Worm (Caenorhabditis elegans) whole organism, L1 larva: Measurements from ENCODE around the gene C33D9.13.

Experiments used
- C04F5.9 ChIP-seq: sonication (generic microtip); optimal IDR thresholded peaks from 2 replicates; lab custom pipeline; 2016; ENCODE audit warnings: missing genetic modification characterization, missing compliant biosample characterization
- C16A3.4 ChIP-seq: fragments of 150-350 bp; optimal IDR thresholded peaks from 2 replicates; lab custom pipeline; 2014; ENCODE audit warnings: missing biosample characterization, missing genetic modification characterization
- Y116A8C.19 ChIP-seq: sonication (generic microtip); optimal IDR thresholded peaks from 2 replicates; lab custom pipeline; 2016; ENCODE audit warnings: missing compliant biosample characterization, missing genetic modification characterization, borderline replicate concordance
- aha-1 ChIP-seq: fragments of 150-350 bp; optimal IDR thresholded peaks from 2 replicates; lab custom pipeline; 2014; ENCODE audit warnings: missing biosample characterization, missing genetic modification characterization
- alr-1 ChIP-seq: fragments of 200-800 bp; sonication (Bioruptor generic); optimal IDR thresholded peaks from 2 replicates; lab custom pipeline; 2018; ENCODE audit warnings: borderline replicate concordance, mild to moderate bottlenecking, missing genetic modification characterization, missing compliant biosample characterization
- aly-2 ChIP-seq: fragments of 150-350 bp; optimal IDR thresholded peaks from 2 replicates; lab custom pipeline; 2014; ENCODE audit warnings: missing biosample characterization, missing genetic modification characterization
- blmp-1 ChIP-seq: fragments of 150-350 bp; optimal IDR thresholded peaks from 2 replicates; lab custom pipeline; 2014; ENCODE audit warnings: missing biosample characterization, missing genetic modification characterization
- ceh-8 ChIP-seq: fragments of 200-800 bp; sonication (Bioruptor generic); optimal IDR thresholded peaks from 2 replicates; lab custom pipeline; 2018; ENCODE audit warnings: mild to moderate bottlenecking, missing genetic modification characterization, moderate library complexity, missing compliant biosample characterization
- ceh-82 ChIP-seq, 3 experiments: fragments of 150-350 bp in 1 of 3; sonication (generic microtip) in 2 of 3; optimal IDR thresholded peaks; 2 replicates each; lab custom pipeline; 2014 to 2017; ENCODE audit warnings: missing biosample characterization in 3 of 3, missing genetic modification characterization in 3 of 3
- ceh-90 ChIP-seq: sonication (generic microtip); optimal IDR thresholded peaks from 2 replicates; lab custom pipeline; 2016; ENCODE audit warnings: missing genetic modification characterization, missing compliant biosample characterization
- ces-1 ChIP-seq: fragments of 150-350 bp; optimal IDR thresholded peaks from 2 replicates; lab custom pipeline; 2014; ENCODE audit warnings: missing biosample characterization, missing genetic modification reagents, missing genetic modification characterization
- dpl-1 ChIP-seq, 3 experiments: fragments of 150-350 bp in 2 of 3; sonication (generic microtip) in 1 of 3; optimal IDR thresholded peaks; 2 replicates each; lab custom pipeline; 2014 to 2017; ENCODE audit warnings: missing biosample characterization in 3 of 3, missing genetic modification characterization in 3 of 3, missing genetic modification reagents in 3 of 3
- efl-1 ChIP-seq, 4 experiments: fragments of 150-350 bp; optimal IDR thresholded peaks in 3 of 4; peaks in 1 of 4; 1 replicate in 1 of 4; 2 replicates in 3 of 4; lab custom pipeline; 2014; ENCODE audit warnings: missing biosample characterization in 2 of 4, missing genetic modification characterization in 2 of 4, missing genetic modification reagents in 2 of 4
- efl-3 ChIP-seq: fragments of 200-800 bp; sonication (Bioruptor generic); optimal IDR thresholded peaks from 2 replicates; lab custom pipeline; 2018; ENCODE audit warnings: mild to moderate bottlenecking, missing genetic modification characterization, missing compliant biosample characterization
- ets-5 ChIP-seq: fragments of 200-800 bp; sonication (Bioruptor generic); IDR thresholded peaks from 2 replicates; pipeline ENCODE4 v1.3.6; 2022; ENCODE audit warnings: missing genetic modification characterization, missing compliant biosample characterization
- fkh-4 ChIP-seq: sonication (generic microtip); optimal IDR thresholded peaks from 2 replicates; lab custom pipeline; 2016; ENCODE audit warnings: missing compliant biosample characterization, missing genetic modification characterization, borderline replicate concordance
- fos-1 ChIP-seq: fragments of 150-350 bp; optimal IDR thresholded peaks from 2 replicates; lab custom pipeline; 2014; ENCODE audit warnings: missing biosample characterization, missing genetic modification characterization
- grh-1 ChIP-seq: fragments of 200-800 bp; sonication (Bioruptor generic); IDR thresholded peaks from 2 replicates; pipeline ENCODE4 v1.3.6; 2022; ENCODE audit warnings: missing genetic modification reagents, missing genetic modification characterization, missing compliant biosample characterization
- hlh-17 ChIP-seq: fragments of 200-800 bp; sonication (Bioruptor generic); optimal IDR thresholded peaks from 2 replicates; lab custom pipeline; 2018; ENCODE audit warnings: missing genetic modification characterization, mild to moderate bottlenecking, missing compliant biosample characterization, moderate library complexity, borderline replicate concordance
- irx-1 ChIP-seq: sonication (generic microtip); optimal IDR thresholded peaks from 2 replicates; lab custom pipeline; 2016; ENCODE audit warnings: missing genetic modification characterization, missing compliant biosample characterization
- isw-1 ChIP-seq: fragments of 200-800 bp; sonication (Bioruptor generic); IDR thresholded peaks from 2 replicates; pipeline ENCODE4 v1.3.6; 2022; ENCODE audit warnings: missing genetic modification characterization, missing compliant biosample characterization
- jun-1 ChIP-seq: fragments of 150-350 bp; optimal IDR thresholded peaks from 2 replicates; lab custom pipeline; 2014; ENCODE audit warnings: missing biosample characterization, missing genetic modification reagents, missing genetic modification characterization
- lin-13 ChIP-seq: fragments of 150-350 bp; optimal IDR thresholded peaks from 2 replicates; lab custom pipeline; 2014; ENCODE audit warnings: missing biosample characterization, missing genetic modification reagents, missing genetic modification characterization
- lin-14 ChIP-seq: fragments of 200-800 bp; sonication (Bioruptor generic); optimal IDR thresholded peaks from 2 replicates; lab custom pipeline; 2018; ENCODE audit warnings: mild to moderate bottlenecking, missing genetic modification characterization, moderate library complexity, missing compliant biosample characterization
- lin-35 ChIP-seq, 2 experiments: fragments of 150-350 bp; optimal IDR thresholded peaks; 2 replicates each; lab custom pipeline; 2014; ENCODE audit warnings: missing biosample characterization in 2 of 2, missing genetic modification characterization in 2 of 2, missing genetic modification reagents in 2 of 2
- lin-39 ChIP-seq: fragments of 150-350 bp; optimal IDR thresholded peaks from 2 replicates; lab custom pipeline; 2014; ENCODE audit warnings: missing biosample characterization, missing genetic modification reagents, missing genetic modification characterization
- mab-9 ChIP-seq: fragments of 200-800 bp; sonication (Bioruptor generic); IDR thresholded peaks from 2 replicates; pipeline ENCODE4 v1.3.6; 2022; ENCODE audit warnings: missing genetic modification reagents, missing genetic modification characterization, missing compliant biosample characterization
- mdl-1 ChIP-seq, 2 experiments: fragments of 150-350 bp; optimal IDR thresholded peaks; 2 replicates each; lab custom pipeline; 2014 to 2017; ENCODE audit warnings: missing biosample characterization in 2 of 2, missing genetic modification characterization in 2 of 2, inconsistent platforms in 1 of 2
- mef-2 ChIP-seq: fragments of 150-350 bp; optimal IDR thresholded peaks from 2 replicates; lab custom pipeline; 2014; ENCODE audit warnings: missing biosample characterization, missing genetic modification characterization
- mep-1 ChIP-seq: fragments of 150-350 bp; optimal IDR thresholded peaks from 2 replicates; lab custom pipeline; 2014; ENCODE audit warnings: missing biosample characterization, missing genetic modification characterization
- nhr-11 ChIP-seq: fragments of 150-350 bp; optimal IDR thresholded peaks from 2 replicates; lab custom pipeline; 2014; ENCODE audit warnings: missing biosample characterization, missing genetic modification characterization
- nhr-12 ChIP-seq: sonication (generic microtip); optimal IDR thresholded peaks from 2 replicates; lab custom pipeline; 2017; ENCODE audit warnings: missing biosample characterization, missing genetic modification characterization
- nhr-20 ChIP-seq: sonication (generic microtip); optimal IDR thresholded peaks from 2 replicates; lab custom pipeline; 2016; ENCODE audit warnings: mild to moderate bottlenecking, missing genetic modification characterization, missing compliant biosample characterization
- nhr-237 ChIP-seq: fragments of 150-350 bp; optimal IDR thresholded peaks from 2 replicates; lab custom pipeline; 2014; ENCODE audit warnings: missing biosample characterization, missing genetic modification characterization
- nhr-28 ChIP-seq: fragments of 150-350 bp; optimal IDR thresholded peaks from 2 replicates; lab custom pipeline; 2014; ENCODE audit warnings: missing biosample characterization, missing genetic modification characterization
- nhr-85 ChIP-seq: sonication (generic microtip); peaks from one replicate; lab custom pipeline; 2016; ENCODE audit warnings: missing genetic modification characterization, inconsistent platforms, missing compliant biosample characterization
- nhr-90 ChIP-seq: sonication (generic microtip); optimal IDR thresholded peaks from 2 replicates; lab custom pipeline; 2016; ENCODE audit warnings: mild to moderate bottlenecking, missing genetic modification characterization, missing compliant biosample characterization; ENCODE audit not compliant: poor library complexity
- pag-3 ChIP-seq: sonication (generic microtip); optimal IDR thresholded peaks from 2 replicates; lab custom pipeline; 2017; ENCODE audit warnings: missing genetic modification characterization, mild to moderate bottlenecking, missing compliant biosample characterization, antibody characterized with exemption, borderline replicate concordance; ENCODE audit not compliant: insufficient read depth
- rnt-1 ChIP-seq: sonication (generic microtip); optimal IDR thresholded peaks from 2 replicates; lab custom pipeline; 2016; ENCODE audit warnings: mild to moderate bottlenecking, missing genetic modification characterization, moderate library complexity, missing compliant biosample characterization
- skn-1 ChIP-seq: fragments of 150-350 bp; optimal IDR thresholded peaks from 2 replicates; lab custom pipeline; 2014; ENCODE audit warnings: missing biosample characterization, missing genetic modification characterization
- sptf-1 ChIP-seq: fragments of 150-350 bp; optimal IDR thresholded peaks from 2 replicates; lab custom pipeline; 2014; ENCODE audit warnings: missing biosample characterization, missing genetic modification characterization
- sup-37 ChIP-seq: fragments of 200-800 bp; sonication (Bioruptor generic); optimal IDR thresholded peaks from 2 replicates; lab custom pipeline; 2018; ENCODE audit warnings: mild to moderate bottlenecking, missing genetic modification characterization, missing compliant biosample characterization
- swsn-7 ChIP-seq: sonication (generic microtip); optimal IDR thresholded peaks from 2 replicates; lab custom pipeline; 2016; ENCODE audit warnings: missing genetic modification characterization, missing compliant biosample characterization
- unc-62 ChIP-seq: fragments of 150-350 bp; optimal IDR thresholded peaks from 2 replicates; lab custom pipeline; 2014; ENCODE audit warnings: missing biosample characterization, missing genetic modification reagents, missing genetic modification characterization
- unc-98 ChIP-seq: fragments of 200-800 bp; sonication (Bioruptor generic); IDR thresholded peaks from 2 replicates; pipeline ENCODE4 v1.3.6; 2022; ENCODE audit warnings: missing genetic modification characterization, missing compliant biosample characterization
- vab-15 ChIP-seq: sonication (generic microtip); optimal IDR thresholded peaks from 2 replicates; lab custom pipeline; 2017; ENCODE audit warnings: missing genotype, mild to moderate bottlenecking, missing genetic modification characterization, missing compliant biosample characterization
- xbp-1 ChIP-seq: sonication (generic microtip); optimal IDR thresholded peaks from 2 replicates; lab custom pipeline; 2016; ENCODE audit warnings: missing genetic modification characterization, missing compliant biosample characterization
- zag-1 ChIP-seq: fragments of 150-350 bp; optimal IDR thresholded peaks from 2 replicates; lab custom pipeline; 2014; ENCODE audit warnings: missing biosample characterization, missing genetic modification characterization
- zip-4 ChIP-seq: fragments of 200-800 bp; sonication (Bioruptor generic); optimal IDR thresholded peaks from 2 replicates; lab custom pipeline; 2018; ENCODE audit warnings: mild to moderate bottlenecking, missing genetic modification characterization, moderate library complexity, missing compliant biosample characterization
- ztf-4 ChIP-seq: fragments of 150-350 bp; optimal IDR thresholded peaks from 2 replicates; lab custom pipeline; 2014; ENCODE audit warnings: missing biosample characterization, missing genetic modification characterization

C33D9.13 gene

DNA sequence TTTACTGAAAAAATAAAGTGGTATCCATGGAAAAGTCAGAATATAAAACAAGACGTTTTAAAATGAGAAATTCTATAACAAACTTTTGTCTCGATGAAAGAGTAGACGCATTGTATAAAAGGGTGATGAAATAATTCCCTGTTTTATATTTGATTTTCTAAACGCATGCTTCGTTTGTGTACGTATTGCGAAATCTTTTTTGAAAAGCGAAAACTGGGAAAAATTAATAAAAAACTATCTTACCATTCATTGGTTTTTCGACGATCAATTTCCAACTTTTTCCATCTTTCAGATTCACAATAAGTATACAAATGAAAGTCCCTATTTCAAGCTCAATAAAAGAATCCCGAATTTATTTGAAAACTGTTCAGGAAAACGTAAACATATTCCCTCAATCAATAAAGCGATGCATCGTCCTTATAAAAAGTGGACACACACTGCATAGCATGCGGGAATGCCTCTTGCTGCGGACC is at the start of gene C33D9.13:
TSS of gene C33D9.13 (minus strand) at position 423 of the 473 bp plus-strand sequence.
- peak; percentile 53 for TF ChIP-seq zip-4
- peak; percentile 32 for TF ChIP-seq skn-1 (tag; lab: Kevin White, UChicago)
- TF ChIP-seq grh-1 (GFP tag; lab: Robert Waterston, UW), result no peak
- TF ChIP-seq, all 84 proteins: peak for 2

- TF ChIP-seq sptf-1 (tag; lab: Kevin White, UChicago), result no peak
- TF ChIP-seq lin-13 (GFP tag; lab: Kevin White, UChicago), result peak; percentile 23
- peak; percentile 2 for TF ChIP-seq pag-3 (tag; lab: Kevin White, UChicago)
- no peak for TF ChIP-seq lin-39
- TF ChIP-seq nhr-11 (tag; lab: Kevin White, UChicago), result no peak
- TF ChIP-seq unc-98, result no peak
- peak; percentile 8 for TF ChIP-seq skn-1 (tag; lab: Kevin White, UChicago)
- no peak for TF ChIP-seq swsn-7 (tag; lab: Kevin White, UChicago)
- peak; percentile 1 for TF ChIP-seq C16A3.4 (tag; lab: Kevin White, UChicago)
- peak; percentile 36 for TF ChIP-seq nhr-90 (tag; lab: Kevin White, UChicago)
- no peak for TF ChIP-seq fos-1 (tag; lab: Kevin White, UChicago)
- no peak for TF ChIP-seq aly-2 (tag; lab: Kevin White, UChicago)
- no peak for TF ChIP-seq ets-5 (GFP tag; lab: Robert Waterston, UW)
- no peak for TF ChIP-seq C04F5.9 (tag; lab: Kevin White, UChicago)
- TF ChIP-seq ceh-90, result no peak
- TF ChIP-seq nhr-28 (tag; lab: Kevin White, UChicago), result no peak
- peak; percentile 63 for TF ChIP-seq mep-1 (tag; lab: Kevin White, UChicago)
- peak; percentile 85 for TF ChIP-seq nhr-85 (tag; lab: Kevin White, UChicago)
- no peak for TF ChIP-seq fkh-4 (tag; lab: Kevin White, UChicago)
- TF ChIP-seq isw-1 (GFP tag; lab: Robert Waterston, UW), result no peak
- peak in 1 of 2 experiments; percentile 13 for TF ChIP-seq mdl-1 (tag; optimal IDR thresholded peaks at IDR 0.05; lab: Kevin White, UChicago)
- TF ChIP-seq alr-1 (tag; lab: Kevin White, UChicago), result no peak
- TF ChIP-seq rnt-1 (tag; lab: Kevin White, UChicago), result peak; percentile 16
- TF ChIP-seq xbp-1 (tag; lab: Kevin White, UChicago), result no peak
- no peak for TF ChIP-seq zag-1 (tag; lab: Kevin White, UChicago)
- TF ChIP-seq lin-35 (GFP tag; optimal IDR thresholded peaks at IDR 0.05; lab: Kevin White, UChicago), result peak in 1 of 2 experiments; percentile 68
- TF ChIP-seq hlh-17 (GFP tag; lab: Kevin White, UChicago), result no peak
- no peak for TF ChIP-seq nhr-237
- no peak for TF ChIP-seq mef-2 (tag; lab: Kevin White, UChicago)
- TF ChIP-seq efl-3, result no peak
- TF ChIP-seq nhr-12 (tag; lab: Kevin White, UChicago), result no peak
- no peak for TF ChIP-seq ztf-4
- TF ChIP-seq zip-4, result no peak
- no peak for TF ChIP-seq ceh-82 (tag; optimal IDR thresholded peaks at IDR 0.05; lab: Kevin White, UChicago)
- TF ChIP-seq mab-9, result no peak
- TF ChIP-seq irx-1, result peak; percentile 10
- TF ChIP-seq blmp-1 (tag; lab: Kevin White, UChicago), result peak; percentile 88
- peak; percentile 85 for TF ChIP-seq lin-14 (GFP tag; lab: Kevin White, UChicago)
- peak; percentile 59 for TF ChIP-seq nhr-20
- no peak for TF ChIP-seq jun-1 (tag; lab: Kevin White, UChicago)
- TF ChIP-seq vab-15 (tag; lab: Kevin White, UChicago), result no peak
- peak in 1 of 3 experiments; percentile 7 for TF ChIP-seq dpl-1 (GFP tag; optimal IDR thresholded peaks at IDR 0.05; lab: Kevin White, UChicago)
- TF ChIP-seq unc-62, result no peak
- TF ChIP-seq ces-1 (GFP tag; lab: Kevin White, UChicago), result no peak
- TF ChIP-seq aha-1 (tag; lab: Kevin White, UChicago), result no peak
- TF ChIP-seq efl-1 (optimal IDR thresholded peaks at IDR 0.05; lab: Kevin White, UChicago), result peak; percentile 17 to 23
- no peak for TF ChIP-seq efl-1 (GFP tag; optimal IDR thresholded peaks at IDR 0.05 in 1 of 2; lab: Kevin White, UChicago)
- TF ChIP-seq sup-37 (GFP tag; lab: Kevin White, UChicago), result no peak
- no peak for TF ChIP-seq Y116A8C.19 (tag; lab: Kevin White, UChicago)
- no peak for TF ChIP-seq ceh-8 (GFP tag; lab: Kevin White, UChicago)
Observed at ce11 chrIV:8830591-8830990, 45.5 kb upstream of the C33D9.13 start, which contains the start of gene T28C6.8. T28C6.8 (minus strand) TSS chrIV:8830727.
